Worm (Caenorhabditis elegans): ENCODE results near the gene idpc-3.

idpc-3 gene

ce11 chrV:9609217-9609616 is 19.8 kb downstream of the idpc-3 start:
- TF ChIP-seq dao-5 (tag; optimal IDR thresholded peaks at IDR 0.05) (no peak), him-1 (tag; optimal IDR thresholded peaks at IDR 0.05) (no peak), W03F9.2 (tag; optimal IDR thresholded peaks at IDR 0.05) (no peak)

- no peak for TF ChIP-seq W03F9.2 (tag; optimal IDR thresholded peaks at IDR 0.05)
Measured at ce11 chrV:9608256-9608655, 20.8 kb downstream of the idpc-3 start, which contains the start of gene dop-2. TSS of gene dop-2 (plus strand) at chrV:9608556.

ce11 chrV:9590317-9590716 is 38.7 kb downstream of the idpc-3 start, which contains the start of gene K09G1.2:
TSS of gene K09G1.2 (plus strand) at chrV:9590617.
- TF ChIP-seq W03F9.2 (tag; optimal IDR thresholded peaks at IDR 0.05) (no peak), him-1 (tag; optimal IDR thresholded peaks at IDR 0.05) (no peak), dao-5 (tag; optimal IDR thresholded peaks at IDR 0.05) (no peak)

ce11 chrV:9588574-9588973 is 40.4 kb downstream of the idpc-3 start:
- TF ChIP-seq W03F9.2 (tag; optimal IDR thresholded peaks at IDR 0.05) = no peak

ce11 chrV:9587619-9588018 is 41.4 kb downstream of the idpc-3 start:
- no peak for TF ChIP-seq dao-5 (tag; optimal IDR thresholded peaks at IDR 0.05)
- TF ChIP-seq W03F9.2 (tag; optimal IDR thresholded peaks at IDR 0.05) = no peak
- no peak for TF ChIP-seq him-1 (tag; optimal IDR thresholded peaks at IDR 0.05)

ce11 chrV:9584263-9584662 is 44.8 kb downstream of the idpc-3 start:
- TF ChIP-seq W03F9.2 (tag; optimal IDR thresholded peaks at IDR 0.05) (no peak), him-1 (tag; optimal IDR thresholded peaks at IDR 0.05) (no peak), dao-5 (tag; optimal IDR thresholded peaks at IDR 0.05) (no peak)

- TF ChIP-seq dao-5 (tag; optimal IDR thresholded peaks at IDR 0.05) = no peak
- TF ChIP-seq W03F9.2 (tag; optimal IDR thresholded peaks at IDR 0.05) = no peak
- TF ChIP-seq him-1 (tag; optimal IDR thresholded peaks at IDR 0.05) = no peak
Measured at ce11 chrV:9583323-9583644, 45.7 kb downstream of the idpc-3 start, which contains the start of gene K09G1.1. TSS of gene K09G1.1 (plus strand) at chrV:9583545.

- TF ChIP-seq him-1 (tag; optimal IDR thresholded peaks at IDR 0.05) (no peak), dao-5 (tag; optimal IDR thresholded peaks at IDR 0.05) (no peak), W03F9.2 (tag; optimal IDR thresholded peaks at IDR 0.05) (no peak)
Measured at ce11 chrV:9582594-9583322, 46.3 kb downstream of the idpc-3 start, which contains the start of gene rtfo-1. TSS of gene rtfo-1 (minus strand) at chrV:9582644.

Data from whole organism, L4/young adult.